Worm (Caenorhabditis elegans) whole organism, mixed stage, embryonic: ENCODE data around the gene T16G12.10.

Experiments
- blmp-1 ChIP-seq: fragments of 150-350 bp; optimal IDR thresholded peaks from 2 replicates; lab custom pipeline; 2014; ENCODE audit warnings: missing biosample characterization, missing genetic modification characterization
- ceh-43 ChIP-seq: fragments of 200-800 bp; sonication (Bioruptor generic); optimal IDR thresholded peaks from 2 replicates; lab custom pipeline; 2018; ENCODE audit warnings: mild to moderate bottlenecking, missing genetic modification characterization, moderate library complexity, missing compliant biosample characterization
- lin-13 ChIP-seq: fragments of 150-350 bp; optimal IDR thresholded peaks from 2 replicates; lab custom pipeline; 2014; ENCODE audit warnings: missing biosample characterization, missing genetic modification characterization
- lin-32 ChIP-seq: fragments of 200-800 bp; sonication (Bioruptor generic); optimal IDR thresholded peaks from 2 replicates; lab custom pipeline; 2018; ENCODE audit warnings: mild to moderate bottlenecking, missing genetic modification characterization, missing compliant biosample characterization
- lsy-2 ChIP-seq: fragments of 150-350 bp; optimal IDR thresholded peaks from 2 replicates; lab custom pipeline; 2014; ENCODE audit warnings: missing biosample characterization, missing genetic modification characterization
- mep-1 ChIP-seq: fragments of 150-350 bp; optimal IDR thresholded peaks from 2 replicates; lab custom pipeline; 2017; ENCODE audit warnings: missing biosample characterization, missing genetic modification reagents, missing genetic modification characterization, inconsistent platforms
- nhr-2 ChIP-seq: fragments of 150-350 bp; optimal IDR thresholded peaks from 2 replicates; lab custom pipeline; 2014; ENCODE audit warnings: missing biosample characterization, missing genetic modification characterization
- nhr-76 ChIP-seq: sonication (generic microtip); optimal IDR thresholded peaks from 2 replicates; lab custom pipeline; 2017; ENCODE audit warnings: missing biosample characterization, missing genetic modification characterization
- pha-4 ChIP-seq: fragments of 150-350 bp; optimal IDR thresholded peaks from 2 replicates; lab custom pipeline; 2018; ENCODE audit warnings: missing biosample characterization, missing genetic modification reagents, missing genetic modification characterization
- snpc-4 ChIP-seq: fragments of 150-350 bp; optimal IDR thresholded peaks from 2 replicates; lab custom pipeline; 2014; ENCODE audit warnings: missing biosample characterization, missing genetic modification characterization
- unc-120 ChIP-seq: sonication (generic microtip); optimal IDR thresholded peaks from 2 replicates; lab custom pipeline; 2017; ENCODE audit warnings: missing genetic modification characterization, missing compliant biosample characterization; ENCODE audit not compliant: poor library complexity, severe bottlenecking
- unc-62 ChIP-seq: fragments of 150-350 bp; optimal IDR thresholded peaks from 2 replicates; lab custom pipeline; 2014; ENCODE audit warnings: missing biosample characterization, missing genetic modification reagents, missing genetic modification characterization
- ztf-11 ChIP-seq: fragments of 150-350 bp; optimal IDR thresholded peaks from 2 replicates; lab custom pipeline; 2014; ENCODE audit warnings: missing biosample characterization, missing genetic modification characterization

ce11 chrIII:10085103-10085502 is 29.2 kb upstream of the T16G12.10 start, which contains the start of gene T16H12.13:
- TF ChIP-seq lin-32 (GFP tag; lab: Kevin White, UChicago): no peak
- no peak for TF ChIP-seq unc-62 (GFP tag; lab: Kevin White, UChicago)
- TF ChIP-seq ceh-43 (GFP tag; lab: Kevin White, UChicago): no peak
- TF ChIP-seq unc-120 (tag; lab: Kevin White, UChicago): no peak
- TF ChIP-seq mep-1 (tag; lab: Kevin White, UChicago): no peak
- no peak for TF ChIP-seq pha-4 (tag; lab: Kevin White, UChicago)
- no peak for TF ChIP-seq lin-13 (tag; lab: Kevin White, UChicago)
- TF ChIP-seq nhr-76 (tag; lab: Kevin White, UChicago): no peak
- no peak for TF ChIP-seq nhr-2 (tag; lab: Kevin White, UChicago)
- no peak for TF ChIP-seq lsy-2 (tag; lab: Kevin White, UChicago)
- TF ChIP-seq snpc-4 (tag; lab: Kevin White, UChicago): no peak
- TF ChIP-seq blmp-1 (tag; lab: Kevin White, UChicago): no peak
- TF ChIP-seq ztf-11 (tag; lab: Kevin White, UChicago): no peak
